Worm (Caenorhabditis elegans) whole organism, L1 larva: Measurements from ENCODE around the gene arrd-28.
A peak's percentile ranks its signal among the peaks of the same experiment; 100 is the strongest.

Experiments used
- C16A3.4 ChIP-seq: fragments of 150-350 bp; optimal IDR thresholded peaks from 2 replicates; lab custom pipeline; 2014; ENCODE audit warnings: missing biosample characterization, missing genetic modification characterization
- Y116A8C.19 ChIP-seq: sonication (generic microtip); optimal IDR thresholded peaks from 2 replicates; lab custom pipeline; 2016; ENCODE audit warnings: missing compliant biosample characterization, missing genetic modification characterization, borderline replicate concordance
- ama-1 ChIP-seq: fragments of 150-350 bp; optimal IDR thresholded peaks from 2 replicates; lab custom pipeline; 2014
- blmp-1 ChIP-seq: fragments of 150-350 bp; optimal IDR thresholded peaks from 2 replicates; lab custom pipeline; 2014; ENCODE audit warnings: missing biosample characterization, missing genetic modification characterization
- ceh-63 ChIP-seq: fragments of 200-800 bp; sonication (Bioruptor generic); optimal IDR thresholded peaks from 2 replicates; lab custom pipeline; 2018; ENCODE audit warnings: mild to moderate bottlenecking, missing genetic modification characterization, missing compliant biosample characterization
- ceh-8 ChIP-seq: fragments of 200-800 bp; sonication (Bioruptor generic); optimal IDR thresholded peaks from 2 replicates; lab custom pipeline; 2018; ENCODE audit warnings: mild to moderate bottlenecking, missing genetic modification characterization, moderate library complexity, missing compliant biosample characterization
- ceh-82 ChIP-seq, 3 experiments: fragments of 150-350 bp in 1 of 3; sonication (generic microtip) in 2 of 3; optimal IDR thresholded peaks; 2 replicates each; lab custom pipeline; 2014 to 2017; ENCODE audit warnings: missing biosample characterization in 3 of 3, missing genetic modification characterization in 3 of 3
- ceh-90 ChIP-seq: sonication (generic microtip); optimal IDR thresholded peaks from 2 replicates; lab custom pipeline; 2016; ENCODE audit warnings: missing genetic modification characterization, missing compliant biosample characterization
- ces-1 ChIP-seq: fragments of 150-350 bp; optimal IDR thresholded peaks from 2 replicates; lab custom pipeline; 2014; ENCODE audit warnings: missing biosample characterization, missing genetic modification reagents, missing genetic modification characterization
- dpl-1 ChIP-seq, 3 experiments: fragments of 150-350 bp in 2 of 3; sonication (generic microtip) in 1 of 3; optimal IDR thresholded peaks; 2 replicates each; lab custom pipeline; 2014 to 2017; ENCODE audit warnings: missing biosample characterization in 3 of 3, missing genetic modification characterization in 3 of 3, missing genetic modification reagents in 3 of 3
- efl-1 ChIP-seq, 4 experiments: fragments of 150-350 bp; optimal IDR thresholded peaks in 3 of 4; peaks in 1 of 4; 1 replicate in 1 of 4; 2 replicates in 3 of 4; lab custom pipeline; 2014; ENCODE audit warnings: missing biosample characterization in 2 of 4, missing genetic modification characterization in 2 of 4, missing genetic modification reagents in 2 of 4
- egl-27 ChIP-seq, 2 experiments: fragments of 150-350 bp in 1 of 2; sonication (generic microtip); optimal IDR thresholded peaks; 3 replicates each; lab custom pipeline; 2017 to 2018; ENCODE audit warnings: missing biosample characterization in 2 of 2, missing genetic modification characterization in 2 of 2, missing genetic modification reagents in 2 of 2
- elt-3 ChIP-seq, 6 experiments: fragments of 150-350 bp in 1 of 6; sonication (generic microtip); optimal IDR thresholded peaks; 2 replicates each; lab custom pipeline; 2017 to 2018; ENCODE audit warnings: missing biosample characterization in 6 of 6, missing genetic modification characterization in 6 of 6, inconsistent platforms in 1 of 6
- ets-5 ChIP-seq: fragments of 200-800 bp; sonication (Bioruptor generic); IDR thresholded peaks from 2 replicates; pipeline ENCODE4 v1.3.6; 2022; ENCODE audit warnings: missing genetic modification characterization, missing compliant biosample characterization
- hlh-17 ChIP-seq: fragments of 200-800 bp; sonication (Bioruptor generic); optimal IDR thresholded peaks from 2 replicates; lab custom pipeline; 2018; ENCODE audit warnings: missing genetic modification characterization, mild to moderate bottlenecking, missing compliant biosample characterization, moderate library complexity, borderline replicate concordance
- isw-1 ChIP-seq: fragments of 200-800 bp; sonication (Bioruptor generic); IDR thresholded peaks from 2 replicates; pipeline ENCODE4 v1.3.6; 2022; ENCODE audit warnings: missing genetic modification characterization, missing compliant biosample characterization
- jun-1 ChIP-seq: fragments of 150-350 bp; optimal IDR thresholded peaks from 2 replicates; lab custom pipeline; 2014; ENCODE audit warnings: missing biosample characterization, missing genetic modification reagents, missing genetic modification characterization
- lin-13 ChIP-seq: fragments of 150-350 bp; optimal IDR thresholded peaks from 2 replicates; lab custom pipeline; 2014; ENCODE audit warnings: missing biosample characterization, missing genetic modification reagents, missing genetic modification characterization
- lin-14 ChIP-seq: fragments of 200-800 bp; sonication (Bioruptor generic); optimal IDR thresholded peaks from 2 replicates; lab custom pipeline; 2018; ENCODE audit warnings: mild to moderate bottlenecking, missing genetic modification characterization, moderate library complexity, missing compliant biosample characterization
- lin-15B ChIP-seq: fragments of 150-350 bp; sonication (generic microtip); optimal IDR thresholded peaks from 3 replicates; lab custom pipeline; 2014; ENCODE audit warnings: missing biosample characterization, missing genetic modification characterization
- lin-35 ChIP-seq, 2 experiments: fragments of 150-350 bp; optimal IDR thresholded peaks; 2 replicates each; lab custom pipeline; 2014; ENCODE audit warnings: missing biosample characterization in 2 of 2, missing genetic modification characterization in 2 of 2, missing genetic modification reagents in 2 of 2
- lin-39 ChIP-seq: fragments of 150-350 bp; optimal IDR thresholded peaks from 2 replicates; lab custom pipeline; 2014; ENCODE audit warnings: missing biosample characterization, missing genetic modification reagents, missing genetic modification characterization
- lir-3 ChIP-seq: sonication (generic microtip); optimal IDR thresholded peaks from 2 replicates; lab custom pipeline; 2016; ENCODE audit warnings: mild to moderate bottlenecking, missing genetic modification characterization, moderate library complexity, missing compliant biosample characterization; ENCODE audit not compliant: poor library complexity
- lsy-2 ChIP-seq, 2 experiments: fragments of 150-350 bp; optimal IDR thresholded peaks; 2 replicates each; lab custom pipeline; 2014; ENCODE audit warnings: missing biosample characterization in 2 of 2, missing genetic modification characterization in 2 of 2
- nhr-19 ChIP-seq: fragments of 200-800 bp; sonication (Bioruptor generic); conservative IDR thresholded peaks from 2 replicates; pipeline ENCODE4 v1.3.6; 2022; ENCODE audit warnings: missing genetic modification characterization, missing compliant biosample characterization
- nhr-20 ChIP-seq: sonication (generic microtip); optimal IDR thresholded peaks from 2 replicates; lab custom pipeline; 2016; ENCODE audit warnings: mild to moderate bottlenecking, missing genetic modification characterization, missing compliant biosample characterization
- nhr-28 ChIP-seq: fragments of 150-350 bp; optimal IDR thresholded peaks from 2 replicates; lab custom pipeline; 2014; ENCODE audit warnings: missing biosample characterization, missing genetic modification characterization
- nhr-47 ChIP-seq: sonication (generic microtip); optimal IDR thresholded peaks from 2 replicates; lab custom pipeline; 2016; ENCODE audit warnings: mild to moderate bottlenecking, missing genetic modification characterization, moderate library complexity, missing compliant biosample characterization
- nhr-71 ChIP-seq: sonication (generic microtip); optimal IDR thresholded peaks from 2 replicates; lab custom pipeline; 2016; ENCODE audit warnings: mild to moderate bottlenecking, missing genetic modification characterization, moderate library complexity, missing compliant biosample characterization
- nhr-84 ChIP-seq: sonication (generic microtip); optimal IDR thresholded peaks from 2 replicates; lab custom pipeline; 2017; ENCODE audit warnings: missing biosample characterization, missing genetic modification characterization
- nhr-85 ChIP-seq: sonication (generic microtip); peaks from one replicate; lab custom pipeline; 2016; ENCODE audit warnings: missing genetic modification characterization, inconsistent platforms, missing compliant biosample characterization
- pag-3 ChIP-seq: sonication (generic microtip); optimal IDR thresholded peaks from 2 replicates; lab custom pipeline; 2017; ENCODE audit warnings: missing genetic modification characterization, mild to moderate bottlenecking, missing compliant biosample characterization, antibody characterized with exemption, borderline replicate concordance; ENCODE audit not compliant: insufficient read depth
- pax-3 ChIP-seq: fragments of 200-800 bp; sonication (Bioruptor generic); optimal IDR thresholded peaks from 2 replicates; lab custom pipeline; 2018; ENCODE audit warnings: mild to moderate bottlenecking, missing genetic modification characterization, moderate library complexity, missing compliant biosample characterization
- pqm-1 ChIP-seq: sonication (generic microtip); optimal IDR thresholded peaks from 3 replicates; lab custom pipeline; 2017; ENCODE audit warnings: missing biosample characterization, missing genetic modification characterization
- rnt-1 ChIP-seq: sonication (generic microtip); optimal IDR thresholded peaks from 2 replicates; lab custom pipeline; 2016; ENCODE audit warnings: mild to moderate bottlenecking, missing genetic modification characterization, moderate library complexity, missing compliant biosample characterization
- skn-1 ChIP-seq: fragments of 150-350 bp; optimal IDR thresholded peaks from 2 replicates; lab custom pipeline; 2014; ENCODE audit warnings: missing biosample characterization, missing genetic modification characterization
- snu-23 ChIP-seq: sonication (generic microtip); optimal IDR thresholded peaks from 2 replicates; lab custom pipeline; 2016; ENCODE audit warnings: missing genetic modification characterization, missing compliant biosample characterization
- sptf-1 ChIP-seq: fragments of 150-350 bp; optimal IDR thresholded peaks from 2 replicates; lab custom pipeline; 2014; ENCODE audit warnings: missing biosample characterization, missing genetic modification characterization
- tbx-2 ChIP-seq: sonication (generic microtip); optimal IDR thresholded peaks from 2 replicates; lab custom pipeline; 2016; ENCODE audit warnings: missing genetic modification characterization, missing compliant biosample characterization
- unc-130 ChIP-seq: fragments of 150-350 bp; optimal IDR thresholded peaks from 2 replicates; lab custom pipeline; 2017; ENCODE audit warnings: missing biosample characterization, missing genetic modification characterization, inconsistent platforms
- unc-86 ChIP-seq: sonication (generic microtip); optimal IDR thresholded peaks from 2 replicates; lab custom pipeline; 2016; ENCODE audit warnings: missing genetic modification characterization, missing compliant biosample characterization
- vab-15 ChIP-seq: sonication (generic microtip); optimal IDR thresholded peaks from 2 replicates; lab custom pipeline; 2017; ENCODE audit warnings: missing genotype, mild to moderate bottlenecking, missing genetic modification characterization, missing compliant biosample characterization
- ztf-4 ChIP-seq: fragments of 150-350 bp; optimal IDR thresholded peaks from 2 replicates; lab custom pipeline; 2014; ENCODE audit warnings: missing biosample characterization, missing genetic modification characterization

arrd-28 gene

DNA sequence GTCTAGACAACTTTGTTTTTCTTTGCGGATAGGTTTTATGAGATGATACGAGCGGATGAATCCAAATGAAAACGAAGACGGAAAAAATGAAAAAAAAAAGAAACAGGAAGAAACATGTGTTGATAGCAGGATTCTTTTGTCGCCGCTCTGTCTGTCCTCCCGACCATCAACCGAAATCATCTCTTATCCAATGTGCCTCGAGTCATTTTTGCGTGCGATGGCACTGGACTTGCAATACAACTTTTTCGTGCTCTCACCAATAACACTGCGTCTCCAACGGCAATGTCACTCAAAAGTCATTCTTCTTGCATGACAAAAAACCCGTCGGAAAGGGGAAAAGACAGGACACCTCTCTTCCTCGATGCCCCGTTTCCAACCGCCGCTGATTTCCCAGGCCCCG is 7.5 kb upstream of the arrd-28 start, which contains the start of gene ncs-4:
Gene ncs-4 (plus strand): TSS at position 227 of the 400 bp plus-strand sequence.
- no peak for TF ChIP-seq ceh-8 (GFP tag; lab: Kevin White, UChicago)
- peak; percentile 19 for TF ChIP-seq nhr-20 (tag; lab: Kevin White, UChicago)
- no peak for TF ChIP-seq pax-3
- no peak for TF ChIP-seq ama-1 (lab: Kevin White, UChicago)
- TF ChIP-seq egl-27 (tag; optimal IDR thresholded peaks at IDR 0.05; lab: Kevin White, UChicago) = no peak
- TF ChIP-seq lin-14 = peak; percentile 70
- no peak for TF ChIP-seq ceh-82 (tag; optimal IDR thresholded peaks at IDR 0.05; lab: Kevin White, UChicago)
- no peak for TF ChIP-seq C16A3.4 (tag; lab: Kevin White, UChicago)
- TF ChIP-seq lin-39 (tag; lab: Kevin White, UChicago) = peak; percentile 21
- peak; percentile 33 for TF ChIP-seq blmp-1 (tag; lab: Kevin White, UChicago)
- TF ChIP-seq skn-1 (tag; lab: Kevin White, UChicago) = no peak
- TF ChIP-seq rnt-1 (tag; lab: Kevin White, UChicago) = peak; percentile 51
- TF ChIP-seq lin-15B = no peak
- TF ChIP-seq pag-3 (tag; lab: Kevin White, UChicago) = peak; percentile 78
- peak; percentile 51 for TF ChIP-seq nhr-71 (tag; lab: Kevin White, UChicago)
- peak in 1 of 6 experiments; percentile 1 for TF ChIP-seq elt-3 (tag; optimal IDR thresholded peaks at IDR 0.05; lab: Kevin White, UChicago)
- peak; percentile 34 for TF ChIP-seq nhr-85 (tag; lab: Kevin White, UChicago)
- peak; percentile 29 for TF ChIP-seq snu-23 (GFP tag; lab: Kevin White, UChicago)
- peak; percentile 22; the same call in 1 of the 2 replicates for TF ChIP-seq nhr-19 (GFP tag; lab: Robert Waterston, UW)

DNA sequence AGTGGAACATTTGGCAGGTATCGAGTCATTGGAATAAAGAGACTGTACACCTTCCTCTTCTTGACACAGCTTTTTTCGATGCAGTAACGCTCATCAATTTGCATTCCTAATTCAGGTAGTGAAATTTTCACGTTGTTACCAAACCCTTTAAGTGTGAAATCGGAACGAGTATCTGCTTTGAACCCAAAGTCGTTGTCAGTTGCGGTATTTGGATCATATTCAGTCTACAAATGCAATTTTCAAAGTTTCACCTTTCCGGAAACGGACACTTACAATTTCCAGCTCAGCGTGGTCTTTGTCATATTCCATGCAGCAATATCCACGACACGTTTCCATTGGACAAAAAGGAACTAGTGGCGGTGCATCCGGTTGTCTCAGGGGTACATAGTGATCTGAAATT is 1.2 kb upstream of the arrd-28 start:
- TF ChIP-seq efl-1 (optimal IDR thresholded peaks at IDR 0.05; lab: Kevin White, UChicago) = no peak
- peak in 1 of 2 experiments; percentile 55 for TF ChIP-seq efl-1 (GFP tag; optimal IDR thresholded peaks at IDR 0.05 in 1 of 2; lab: Kevin White, UChicago)
- no peak for TF ChIP-seq lin-13 (GFP tag; lab: Kevin White, UChicago)
- TF ChIP-seq, all 84 proteins: peak for 1

DNA sequence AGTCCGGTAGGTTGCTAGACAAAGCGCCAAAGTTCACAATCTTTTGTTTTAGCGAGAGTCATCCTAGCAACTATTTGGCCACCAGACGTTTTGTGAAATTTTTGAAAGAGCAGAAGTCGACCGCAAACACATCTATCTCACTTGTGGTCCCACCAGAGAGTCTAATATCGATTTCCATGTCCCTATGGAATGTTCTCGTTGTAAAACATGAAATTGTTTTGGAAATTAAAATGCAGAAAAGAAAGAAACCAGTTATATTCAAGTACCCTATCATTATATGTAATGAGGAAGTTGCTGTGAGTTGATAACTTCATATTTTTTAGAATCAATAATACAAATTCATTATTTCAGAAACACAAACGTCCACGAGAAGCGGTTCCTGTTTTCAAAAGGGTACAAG is 913 bp downstream of the arrd-28 start:
- TF ChIP-seq vab-15 (tag; lab: Kevin White, UChicago) (no peak), efl-1 (optimal IDR thresholded peaks at IDR 0.05; lab: Kevin White, UChicago) (no peak), efl-1 (GFP tag; optimal IDR thresholded peaks at IDR 0.05 in 1 of 2; lab: Kevin White, UChicago) (no peak), dpl-1 (GFP tag; optimal IDR thresholded peaks at IDR 0.05; lab: Kevin White, UChicago) (no peak), lsy-2 (tag; optimal IDR thresholded peaks at IDR 0.05; lab: Kevin White, UChicago) (no peak), nhr-28 (tag; lab: Kevin White, UChicago) (no peak), ceh-63 (no peak), pax-3 (no peak), ces-1 (GFP tag; lab: Kevin White, UChicago) (no peak), lir-3 (tag; lab: Kevin White, UChicago) (no peak), ztf-4 (no peak)

DNA sequence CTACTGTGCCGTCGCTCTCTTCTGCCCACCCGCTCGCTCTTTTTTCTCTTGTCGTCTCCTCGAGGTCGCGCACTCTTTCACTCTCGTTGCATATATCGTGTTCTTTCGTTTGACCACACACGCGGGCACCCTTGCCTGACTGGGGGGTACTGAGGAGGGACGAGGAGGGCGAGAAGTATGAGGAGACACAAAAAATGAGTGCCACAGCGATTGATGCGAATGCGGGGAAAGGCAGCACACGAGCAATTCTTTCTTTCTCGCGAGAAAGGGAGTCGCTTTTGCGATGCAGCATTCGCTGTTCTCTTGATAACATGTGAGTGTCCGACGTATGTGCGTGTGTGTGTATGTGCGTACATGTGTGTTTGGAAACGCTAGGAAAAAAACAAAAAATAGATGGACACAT is 4.7 kb downstream of the arrd-28 start:
- TF ChIP-seq lin-15B (no peak), skn-1 (tag; lab: Kevin White, UChicago) (peak; percentile 10), nhr-84 (tag; lab: Kevin White, UChicago) (no peak), lin-35 (GFP tag; optimal IDR thresholded peaks at IDR 0.05; lab: Kevin White, UChicago) (peak; percentile 53 to 58), lin-14 (peak; percentile 99), vab-15 (tag; lab: Kevin White, UChicago) (no peak), tbx-2 (tag; lab: Kevin White, UChicago) (peak; percentile 69), sptf-1 (tag; lab: Kevin White, UChicago) (no peak), C16A3.4 (tag; lab: Kevin White, UChicago) (peak; percentile 70), isw-1 (GFP tag; lab: Robert Waterston, UW) (peak; percentile 40; the same call in 1 of the 2 replicates), unc-86 (peak; percentile 68), egl-27 (tag; optimal IDR thresholded peaks at IDR 0.05; lab: Kevin White, UChicago) (no peak), Y116A8C.19 (no peak), hlh-17 (no peak), nhr-47 (tag; lab: Kevin White, UChicago) (peak; percentile 78), nhr-71 (tag; lab: Kevin White, UChicago) (peak; percentile 89), lin-39 (tag; lab: Kevin White, UChicago) (no peak), jun-1 (peak; percentile 33), lin-13 (GFP tag; lab: Kevin White, UChicago) (peak; percentile 42), pqm-1 (tag; lab: Kevin White, UChicago) (no peak), unc-130 (peak; percentile 74), ets-5 (no peak), ceh-90 (tag; lab: Kevin White, UChicago) (no peak), pag-3 (tag; lab: Kevin White, UChicago) (peak; percentile 71), elt-3 (tag; optimal IDR thresholded peaks at IDR 0.05; lab: Kevin White, UChicago) (peak in 1 of 6 experiments; percentile 7), nhr-19 (GFP tag; lab: Robert Waterston, UW) (peak; percentile 64), ztf-4 (no peak)
